Worm (Caenorhabditis elegans): ENCODE measurements around the gene grd-6.

- TF ChIP-seq lsy-2 (tag; optimal IDR thresholded peaks at IDR 0.05) (no peak), ama-1 (optimal IDR thresholded peaks at IDR 0.05) (no peak), nhr-11 (tag; optimal IDR thresholded peaks at IDR 0.05) (no peak), nhr-23 (tag; optimal IDR thresholded peaks at IDR 0.05) (no peak), unc-39 (tag; optimal IDR thresholded peaks at IDR 0.05) (no peak), skn-1 (tag; optimal IDR thresholded peaks at IDR 0.05) (no peak)
These were observed 48.8 kb downstream of the grd-6 start for ce11 chrV:9270442-9270841.

Measured in whole organism, L2 larva.